Worm (Caenorhabditis elegans): Measurements from ENCODE around the gene luc-7L.

luc-7L gene

ce11 chrII:7756810-7757209 lies 49.5 kb upstream of the luc-7L start (continued):
- no peak for TF ChIP-seq mel-28 (tag; optimal IDR thresholded peaks at IDR 0.05; ENCODE audit: borderline replicate concordance)
- peak; percentile 63 for TF ChIP-seq nhr-80 (tag; optimal IDR thresholded peaks at IDR 0.05)
- no peak for TF ChIP-seq attf-3 (GFP tag; conservative IDR thresholded peaks at IDR 0.05)
- TF ChIP-seq mes-4 (tag; optimal IDR thresholded peaks at IDR 0.05), result peak; percentile 8
- no peak for TF ChIP-seq F49E8.2 (tag; optimal IDR thresholded peaks at IDR 0.05; ENCODE audit: insufficient read depth)
- peak in 1 of 2 experiments; percentile 38 for TF ChIP-seq rec-8 (tag; optimal IDR thresholded peaks at IDR 0.05)
- TF ChIP-seq ceh-91 (GFP tag; IDR thresholded peaks at IDR 0.05), result no peak
- TF ChIP-seq ztf-25 (GFP tag; IDR thresholded peaks at IDR 0.05), result no peak
- TF ChIP-seq F10E7.11 (tag; optimal IDR thresholded peaks at IDR 0.05), result no peak
- 0 out of 2 replicates have a peak, but pooled peaks have one; percentile 16 for TF ChIP-seq Y53F4B.3 (GFP tag; IDR thresholded peaks at IDR 0.05)
- TF ChIP-seq unc-62 (GFP tag; optimal IDR thresholded peaks at IDR 0.05), result no peak
- no peak for TF ChIP-seq F57C9.4 (tag; optimal IDR thresholded peaks at IDR 0.05)
- TF ChIP-seq nhr-179 (tag; optimal IDR thresholded peaks at IDR 0.05), result no peak
- no peak for TF ChIP-seq efl-1 (GFP tag; optimal IDR thresholded peaks at IDR 0.05)
- TF ChIP-seq snpc-1.3 (tag; optimal IDR thresholded peaks at IDR 0.05; ENCODE audit: insufficient read depth), result no peak
- peak; percentile 23; the same call in 1 of the 2 replicates for TF ChIP-seq B0336.3 (GFP tag; IDR thresholded peaks at IDR 0.05)
- peak; percentile 38 for TF ChIP-seq F22D6.2 (tag; optimal IDR thresholded peaks at IDR 0.05)
- TF ChIP-seq sptf-2 (GFP tag; optimal IDR thresholded peaks at IDR 0.05), result no peak
- peak; percentile 68 for TF ChIP-seq atf-7 (tag; optimal IDR thresholded peaks at IDR 0.05)
- TF ChIP-seq repo-1 (tag; optimal IDR thresholded peaks at IDR 0.05), result peak; percentile 81
- 0 out of 2 replicates have a peak, but pooled peaks have one; percentile 46 for TF ChIP-seq let-526 (GFP tag; IDR thresholded peaks at IDR 0.05)
- TF ChIP-seq madf-8 (GFP tag; conservative IDR thresholded peaks at IDR 0.05), result peak; percentile 57
- no peak for TF ChIP-seq F23B12.7 (tag; optimal IDR thresholded peaks at IDR 0.05; ENCODE audit: insufficient read depth)
- TF ChIP-seq pha-4 (tag; optimal IDR thresholded peaks at IDR 0.05), result no peak
- no peak for TF ChIP-seq ceh-58 (GFP tag; IDR thresholded peaks at IDR 0.05)
- peak; percentile 54 for TF ChIP-seq madf-10 (tag; optimal IDR thresholded peaks at IDR 0.05)
- TF ChIP-seq K11D2.4 (GFP tag; IDR thresholded peaks at IDR 0.05), result no peak; the same call in 1 of the 2 replicates
- no peak for TF ChIP-seq cebp-2 (GFP tag; IDR thresholded peaks at IDR 0.05)
- peak; percentile 74 for TF ChIP-seq rpc-1 (optimal IDR thresholded peaks at IDR 0.05)
- peak; percentile 90 for TF ChIP-seq rpc-1 (tag; optimal IDR thresholded peaks at IDR 0.05)
- no peak for TF ChIP-seq F55B11.4 (tag; optimal IDR thresholded peaks at IDR 0.05; ENCODE audit: borderline replicate concordance, insufficient read depth)
- TF ChIP-seq athp-1 (tag; optimal IDR thresholded peaks at IDR 0.05), result peak; percentile 51
- peak; percentile 17 for TF ChIP-seq snpc-3.4 (tag; optimal IDR thresholded peaks at IDR 0.05)
- peak; percentile 32; the same call in 1 of the 2 replicates for TF ChIP-seq rcor-1 (GFP tag; IDR thresholded peaks at IDR 0.05)
- no peak for TF ChIP-seq ztf-22 (GFP tag; optimal IDR thresholded peaks at IDR 0.05)
- peak; percentile 46 for TF ChIP-seq D2030.7 (GFP tag; IDR thresholded peaks at IDR 0.05)
- TF ChIP-seq mxl-1 (tag; optimal IDR thresholded peaks at IDR 0.05), result peak; percentile 25
- no peak for TF ChIP-seq B0035.1 (tag; optimal IDR thresholded peaks at IDR 0.05)
- TF ChIP-seq ama-1 (optimal IDR thresholded peaks at IDR 0.05), result no peak
- peak in 1 of 2 experiments; percentile 31 for TF ChIP-seq ama-1 (GFP tag; optimal IDR thresholded peaks at IDR 0.05)
- no peak for TF ChIP-seq Y79H2A.3 (GFP tag; conservative IDR thresholded peaks at IDR 0.05)
- TF ChIP-seq ztf-3 (GFP tag; optimal IDR thresholded peaks at IDR 0.05), result peak; percentile 59
- TF ChIP-seq gei-17 (GFP tag; optimal IDR thresholded peaks at IDR 0.05), result no peak
- peak; percentile 69; the same call in 1 of the 2 replicates for TF ChIP-seq nfyb-1 (GFP tag; IDR thresholded peaks at IDR 0.05)
- TF ChIP-seq hlh-12 (tag; optimal IDR thresholded peaks at IDR 0.05), result no peak
- TF ChIP-seq ztf-26 (tag; optimal IDR thresholded peaks at IDR 0.05), result peak; percentile 17
- TF ChIP-seq sea-2 (GFP tag; IDR thresholded peaks at IDR 0.05), result no peak
- peak; percentile 55 for TF ChIP-seq lin-54 (GFP tag; optimal IDR thresholded peaks at IDR 0.05)
- no peak for TF ChIP-seq hrde-1 (tag; optimal IDR thresholded peaks at IDR 0.05; ENCODE audit: borderline replicate concordance)
